Worm (Caenorhabditis elegans): ENCODE data around the gene ztf-31.

Gene ztf-31

DNA sequence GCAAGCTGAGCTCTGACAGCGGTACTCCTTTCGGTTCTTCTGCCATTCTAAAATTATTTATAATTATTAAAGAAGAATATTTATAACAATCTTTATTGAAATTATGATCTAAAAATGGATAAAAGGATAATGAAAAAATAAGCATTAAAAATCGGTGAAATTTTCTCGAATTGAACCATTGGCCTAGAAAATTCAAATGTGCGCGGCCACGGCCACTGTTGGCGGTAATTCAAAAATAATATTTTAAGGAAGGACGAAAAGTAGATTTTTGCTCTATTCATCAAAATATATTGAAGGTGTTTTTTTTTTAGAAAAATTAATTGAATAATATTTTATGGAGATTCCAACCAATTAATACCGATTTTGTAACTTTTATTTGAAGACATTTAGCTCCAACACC is 42.3 kb upstream of the ztf-31 start, which contains the start of gene pfd-5 (continued):
- TF ChIP-seq swsn-7 (tag; optimal IDR thresholded peaks at IDR 0.05) (peak; percentile 72), unc-86 (tag; optimal IDR thresholded peaks at IDR 0.05) (peak; percentile 51), fkh-8 (tag; optimal IDR thresholded peaks at IDR 0.05) (peak; percentile 22), nhr-20 (tag; optimal IDR thresholded peaks at IDR 0.05) (peak; percentile 67), elt-3 (tag; optimal IDR thresholded peaks at IDR 0.05) (no peak), ztf-11 (tag; optimal IDR thresholded peaks at IDR 0.05) (peak in 1 of 2 experiments; percentile 84), mep-1 (tag; optimal IDR thresholded peaks at IDR 0.05) (peak; percentile 79), nhr-28 (tag; optimal IDR thresholded peaks at IDR 0.05) (no peak), dsc-1 (tag; optimal IDR thresholded peaks at IDR 0.05) (peak; percentile 77), lin-13 (GFP tag; optimal IDR thresholded peaks at IDR 0.05) (peak; percentile 49), grh-1 (GFP tag; IDR thresholded peaks at IDR 0.05) (no peak), unc-30 (tag; optimal IDR thresholded peaks at IDR 0.05) (no peak), nhr-85 (tag) (peak; percentile 91), ceh-90 (tag; optimal IDR thresholded peaks at IDR 0.05) (peak; percentile 93), mdl-1 (tag; optimal IDR thresholded peaks at IDR 0.05) (peak in 1 of 2 experiments; percentile 36), ztf-4 (tag; optimal IDR thresholded peaks at IDR 0.05) (no peak), elt-2 (tag; optimal IDR thresholded peaks at IDR 0.05) (peak; percentile 43), ets-5 (GFP tag; IDR thresholded peaks at IDR 0.05) (no peak), C04F5.9 (tag; optimal IDR thresholded peaks at IDR 0.05) (peak; percentile 47), nhr-19 (GFP tag; conservative IDR thresholded peaks at IDR 0.05) (peak; percentile 77), tlp-1 (tag; optimal IDR thresholded peaks at IDR 0.05) (no peak), efl-1 (optimal IDR thresholded peaks at IDR 0.05) (peak; percentile 81 to 96), efl-1 (GFP tag; optimal IDR thresholded peaks at IDR 0.05 in 1 of 2) (peak; percentile 95 to 99), pax-3 (tag; optimal IDR thresholded peaks at IDR 0.05) (peak; percentile 81), fkh-10 (GFP tag; optimal IDR thresholded peaks at IDR 0.05) (no peak), jun-1 (tag; optimal IDR thresholded peaks at IDR 0.05) (no peak), mef-2 (tag; optimal IDR thresholded peaks at IDR 0.05) (no peak), ceh-8 (GFP tag; optimal IDR thresholded peaks at IDR 0.05) (no peak), ceh-63 (GFP tag; optimal IDR thresholded peaks at IDR 0.05) (no peak), pqm-1 (tag; optimal IDR thresholded peaks at IDR 0.05) (no peak), aly-2 (tag; optimal IDR thresholded peaks at IDR 0.05) (no peak), lin-15B (tag; optimal IDR thresholded peaks at IDR 0.05) (peak; percentile 25), C16A3.4 (tag; optimal IDR thresholded peaks at IDR 0.05) (peak; percentile 37), alr-1 (tag; optimal IDR thresholded peaks at IDR 0.05; ENCODE audit: borderline replicate concordance) (no peak), egl-27 (tag; optimal IDR thresholded peaks at IDR 0.05) (no peak), efl-3 (GFP tag; optimal IDR thresholded peaks at IDR 0.05) (no peak), sox-4 (tag; optimal IDR thresholded peaks at IDR 0.05) (peak; percentile 65), unc-62 (GFP tag; optimal IDR thresholded peaks at IDR 0.05) (no peak), ceh-82 (tag; optimal IDR thresholded peaks at IDR 0.05) (peak; percentile 46 to 66 (median 51)), tbx-2 (tag; optimal IDR thresholded peaks at IDR 0.05) (peak; percentile 81), nhr-84 (tag; optimal IDR thresholded peaks at IDR 0.05) (no peak), xbp-1 (tag; optimal IDR thresholded peaks at IDR 0.05) (peak; percentile 77), sptf-1 (tag; optimal IDR thresholded peaks at IDR 0.05) (no peak), snpc-4 (tag; optimal IDR thresholded peaks at IDR 0.05) (peak; percentile 36), nhr-76 (tag; optimal IDR thresholded peaks at IDR 0.05) (no peak), F16B12.6 (tag; optimal IDR thresholded peaks at IDR 0.05) (peak; percentile 10), nhr-71 (tag; optimal IDR thresholded peaks at IDR 0.05) (peak; percentile 82), irx-1 (tag; optimal IDR thresholded peaks at IDR 0.05) (peak; percentile 84), nhr-77 (tag; optimal IDR thresholded peaks at IDR 0.05) (no peak), unc-130 (tag; optimal IDR thresholded peaks at IDR 0.05) (peak; percentile 12), lsy-2 (tag; optimal IDR thresholded peaks at IDR 0.05) (peak; percentile 82 to 84), nhr-47 (tag; optimal IDR thresholded peaks at IDR 0.05) (peak; percentile 85), dpl-1 (GFP tag; optimal IDR thresholded peaks at IDR 0.05) (peak; percentile 90 to 96 (median 93)), hlh-4 (tag; optimal IDR thresholded peaks at IDR 0.05) (no peak)
